Worm (Caenorhabditis elegans) whole organism, mixed stage, embryonic: ENCODE results near the gene F54D5.24.

ENCODE experiments used
- cnd-1 ChIP-seq: fragments of 200-800 bp; sonication (Bioruptor generic); optimal IDR thresholded peaks from 2 replicates; lab custom pipeline; 2018; ENCODE audit warnings: mild to moderate bottlenecking, missing genetic modification characterization, missing compliant biosample characterization
- elt-1 ChIP-seq: sonication (generic microtip); optimal IDR thresholded peaks from 2 replicates; lab custom pipeline; 2017; ENCODE audit warnings: missing genetic modification characterization, mild to moderate bottlenecking, missing compliant biosample characterization, antibody characterized with exemption, moderate library complexity, borderline replicate concordance; ENCODE audit not compliant: insufficient read depth
- lin-32 ChIP-seq: fragments of 200-800 bp; sonication (Bioruptor generic); optimal IDR thresholded peaks from 2 replicates; lab custom pipeline; 2018; ENCODE audit warnings: mild to moderate bottlenecking, missing genetic modification characterization, missing compliant biosample characterization
- mep-1 ChIP-seq: fragments of 150-350 bp; optimal IDR thresholded peaks from 2 replicates; lab custom pipeline; 2017; ENCODE audit warnings: missing biosample characterization, missing genetic modification reagents, missing genetic modification characterization, inconsistent platforms
- nhr-2 ChIP-seq: fragments of 150-350 bp; optimal IDR thresholded peaks from 2 replicates; lab custom pipeline; 2014; ENCODE audit warnings: missing biosample characterization, missing genetic modification characterization
- nhr-237 ChIP-seq: fragments of 150-350 bp; optimal IDR thresholded peaks from 2 replicates; lab custom pipeline; 2014; ENCODE audit warnings: missing biosample characterization, missing genetic modification characterization
- pha-4 ChIP-seq: fragments of 150-350 bp; optimal IDR thresholded peaks from 2 replicates; lab custom pipeline; 2018; ENCODE audit warnings: missing biosample characterization, missing genetic modification reagents, missing genetic modification characterization
- sptf-1 ChIP-seq: sonication (generic microtip); optimal IDR thresholded peaks from 2 replicates; lab custom pipeline; 2017; ENCODE audit warnings: mild to moderate bottlenecking, missing genetic modification characterization, moderate library complexity, missing compliant biosample characterization
- unc-62 ChIP-seq: fragments of 150-350 bp; optimal IDR thresholded peaks from 2 replicates; lab custom pipeline; 2014; ENCODE audit warnings: missing biosample characterization, missing genetic modification reagents, missing genetic modification characterization
- ztf-11 ChIP-seq: fragments of 150-350 bp; optimal IDR thresholded peaks from 2 replicates; lab custom pipeline; 2014; ENCODE audit warnings: missing biosample characterization, missing genetic modification characterization

DNA sequence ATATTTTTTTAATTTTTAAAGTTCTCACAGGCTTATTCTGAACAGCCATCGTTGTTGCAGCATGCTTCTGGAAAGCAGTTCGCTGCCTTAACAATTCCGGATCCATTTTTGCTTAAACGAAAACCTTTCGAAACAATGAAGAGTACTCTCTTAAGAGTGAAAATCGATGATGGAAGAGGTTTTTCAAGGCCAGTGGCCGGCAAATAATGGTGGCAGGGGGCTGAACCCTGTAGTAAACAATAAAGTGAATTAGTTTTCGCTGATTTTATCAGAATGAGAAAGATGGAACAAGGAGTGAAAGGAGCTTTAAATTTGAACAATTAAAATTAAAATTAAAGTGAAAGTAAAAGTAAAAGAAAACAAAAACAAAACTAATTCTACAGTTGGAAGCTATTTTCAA is 13.4 kb upstream of the F54D5.24 start, which contains the start of gene gtf-2E2:
- TF ChIP-seq nhr-237 (no peak), lin-32 (GFP tag; lab: Kevin White, UChicago) (no peak), pha-4 (no peak), elt-1 (tag; lab: Kevin White, UChicago) (no peak), mep-1 (tag; lab: Kevin White, UChicago) (no peak), ztf-11 (tag; lab: Kevin White, UChicago) (no peak), sptf-1 (tag; lab: Kevin White, UChicago) (peak; percentile 58), unc-62 (GFP tag; lab: Kevin White, UChicago) (no peak), nhr-2 (tag; lab: Kevin White, UChicago) (no peak), cnd-1 (no peak)
